Worm (Caenorhabditis elegans) whole organism, midembryonic: ENCODE measurements around the gene E02H9.1.

Source experiments
- flt-1 ChIP-seq: fragments of 200-800 bp; sonication (Bioruptor generic); IDR thresholded peaks from 2 replicates; pipeline ENCODE4 v1.3.6; 2022; ENCODE audit warnings: missing genetic modification characterization, missing compliant biosample characterization
- med-1 ChIP-seq: sonication (generic microtip); optimal IDR thresholded peaks from 2 replicates; lab custom pipeline; 2017; ENCODE audit warnings: missing genetic modification characterization, mild to moderate bottlenecking, missing compliant biosample characterization, antibody characterized with exemption, missing genetic modification reagents; ENCODE audit not compliant: insufficient read depth
- tab-1 ChIP-seq: fragments of 200-800 bp; sonication (Bioruptor generic); IDR thresholded peaks from 2 replicates; pipeline ENCODE4 v1.3.6; 2022; ENCODE audit warnings: missing genetic modification characterization, missing compliant biosample characterization
- ztf-23 ChIP-seq: fragments of 200-800 bp; sonication (Bioruptor generic); IDR thresholded peaks from 2 replicates; pipeline ENCODE4 v1.3.6; 2022; ENCODE audit warnings: missing genetic modification reagents, missing genetic modification characterization, missing compliant biosample characterization
- ztf-29 ChIP-seq: fragments of 200-800 bp; sonication (Bioruptor generic); IDR thresholded peaks from 2 replicates; pipeline ENCODE4 v1.3.6; 2022; ENCODE audit warnings: missing genetic modification reagents, missing genetic modification characterization, missing compliant biosample characterization

ce11 chrIII:2421226-2421625 is 47.1 kb upstream of the E02H9.1 start:
- TF ChIP-seq ztf-29 (GFP tag; lab: Robert Waterston, UW) = no peak
- no peak for TF ChIP-seq med-1
- TF ChIP-seq flt-1 (GFP tag; lab: Robert Waterston, UW) = no peak
- TF ChIP-seq ztf-23 (GFP tag; lab: Robert Waterston, UW) = 0 out of 2 replicates have a peak, but pooled peaks have one; percentile 20
- no peak for TF ChIP-seq tab-1 (GFP tag; lab: Robert Waterston, UW)
